Worm (Caenorhabditis elegans) whole organism, L4 larva: Measurements from ENCODE around the gene eol-1.

Experiments
- D1046.2 ChIP-seq: fragments of 200-800 bp; sonication (Bioruptor generic); IDR thresholded peaks from 2 replicates; pipeline ENCODE4 v1.3.6; 2022; ENCODE audit warnings: missing genetic modification characterization, missing compliant biosample characterization
- F26F4.8 ChIP-seq: fragments of 200-800 bp; sonication (Bioruptor generic); conservative IDR thresholded peaks from 2 replicates; pipeline ENCODE4 v1.3.6; 2022; ENCODE audit warnings: missing genetic modification characterization, missing compliant biosample characterization
- F44E2.7 ChIP-seq: fragments of 200-800 bp; sonication (Bioruptor generic); IDR thresholded peaks from 2 replicates; pipeline ENCODE4 v2.1.2; 2022; ENCODE audit warnings: missing genetic modification characterization, missing compliant biosample characterization
- F49E8.2 ChIP-seq: sonication (generic microtip); optimal IDR thresholded peaks from 2 replicates; lab custom pipeline; 2016; ENCODE audit warnings: missing compliant biosample characterization, mild to moderate bottlenecking, missing genetic modification characterization, borderline replicate concordance
- Y105C5A.15 ChIP-seq: fragments of 200-800 bp; sonication (Bioruptor generic); IDR thresholded peaks from 2 replicates; pipeline ENCODE4 v1.3.6; 2022; ENCODE audit warnings: missing genetic modification characterization, missing compliant biosample characterization
- Y48G9A.11 ChIP-seq: fragments of 200-800 bp; sonication (Bioruptor generic); IDR thresholded peaks from 2 replicates; pipeline ENCODE4 v1.3.6; 2022; ENCODE audit warnings: missing genetic modification reagents, missing genetic modification characterization, missing compliant biosample characterization
- Y5F2A.4 ChIP-seq: fragments of 200-800 bp; sonication (Bioruptor generic); optimal IDR thresholded peaks from 2 replicates; lab custom pipeline; 2018; ENCODE audit warnings: mild to moderate bottlenecking, missing genetic modification characterization, missing compliant biosample characterization
- Y75B8A.6 ChIP-seq: fragments of 200-800 bp; sonication (Bioruptor generic); IDR thresholded peaks from 2 replicates; pipeline ENCODE4 v1.3.6; 2022; ENCODE audit warnings: missing genetic modification reagents, missing genetic modification characterization, missing compliant biosample characterization
- ZK546.5 ChIP-seq, 2 experiments: sonication (generic microtip); optimal IDR thresholded peaks; 2 replicates each; lab custom pipeline; 2017; ENCODE audit warnings: missing biosample characterization in 2 of 2, missing genetic modification characterization in 2 of 2
- aha-1 ChIP-seq: fragments of 150-350 bp; peaks from one replicate; lab custom pipeline; 2014; ENCODE audit warnings: missing biosample characterization, missing genetic modification characterization
- aly-2 ChIP-seq: sonication (generic microtip); optimal IDR thresholded peaks from 2 replicates; lab custom pipeline; 2018; ENCODE audit warnings: missing biosample characterization, missing genetic modification characterization
- ceh-20 ChIP-seq: fragments of 200-800 bp; sonication (Bioruptor generic); IDR thresholded peaks from 2 replicates; pipeline ENCODE4 v1.3.6; 2022; ENCODE audit warnings: missing genetic modification reagents, missing genetic modification characterization, missing compliant biosample characterization
- ceh-32 ChIP-seq: sonication (generic microtip); optimal IDR thresholded peaks from 2 replicates; lab custom pipeline; 2016; ENCODE audit warnings: mild to moderate bottlenecking, missing genetic modification characterization, missing compliant biosample characterization; ENCODE audit not compliant: poor library complexity
- daf-16 ChIP-seq, 3 experiments: sonication (generic microtip); optimal IDR thresholded peaks; 2 replicates each; lab custom pipeline; 2016 to 2017; ENCODE audit warnings: missing genetic modification characterization in 3 of 3, missing genetic modification reagents in 3 of 3, mild to moderate bottlenecking in 2 of 3, missing compliant biosample characterization in 2 of 3, missing biosample characterization in 1 of 3, moderate library complexity in 1 of 3
- daf-19 ChIP-seq: fragments of 200-800 bp; sonication (Bioruptor generic); conservative IDR thresholded peaks from 2 replicates; pipeline ENCODE4 v1.3.6; 2022; ENCODE audit warnings: missing genetic modification characterization, missing compliant biosample characterization
- dve-1 ChIP-seq: sonication (generic microtip); optimal IDR thresholded peaks from 2 replicates; lab custom pipeline; 2017; ENCODE audit warnings: antibody characterized with exemption, mild to moderate bottlenecking, missing genetic modification characterization, missing compliant biosample characterization; ENCODE audit not compliant: insufficient read depth
- egl-43 ChIP-seq: fragments of 200-800 bp; sonication (Bioruptor generic); IDR thresholded peaks from 2 replicates; pipeline ENCODE4 v1.3.6; 2022; ENCODE audit warnings: missing genetic modification reagents, missing genetic modification characterization, missing compliant biosample characterization
- fos-1 ChIP-seq: fragments of 150-350 bp; optimal IDR thresholded peaks from 2 replicates; lab custom pipeline; 2014; ENCODE audit warnings: missing biosample characterization, missing genetic modification characterization
- hlh-11 ChIP-seq: fragments of 200-800 bp; sonication (Bioruptor generic); optimal IDR thresholded peaks from 2 replicates; lab custom pipeline; 2018; ENCODE audit warnings: mild to moderate bottlenecking, missing genetic modification characterization, missing compliant biosample characterization
- hlh-30 ChIP-seq: sonication (generic microtip); optimal IDR thresholded peaks from 2 replicates; lab custom pipeline; 2017; ENCODE audit warnings: antibody characterized with exemption, mild to moderate bottlenecking, missing genetic modification characterization, missing compliant biosample characterization; ENCODE audit not compliant: insufficient read depth
- hmg-1.1 ChIP-seq: fragments of 200-800 bp; sonication (Bioruptor generic); IDR thresholded peaks from 2 replicates; pipeline ENCODE4 v1.3.6; 2022; ENCODE audit warnings: missing genetic modification reagents, missing genetic modification characterization, missing compliant biosample characterization
- jun-1 ChIP-seq: fragments of 150-350 bp; optimal IDR thresholded peaks from 2 replicates; lab custom pipeline; 2014; ENCODE audit warnings: missing biosample characterization, missing genetic modification reagents, missing genetic modification characterization
- lim-7 ChIP-seq: fragments of 200-800 bp; sonication (Bioruptor generic); IDR thresholded peaks from 2 replicates; pipeline ENCODE4 v1.3.6; 2022; ENCODE audit warnings: missing genetic modification characterization, missing compliant biosample characterization
- lin-13 ChIP-seq: fragments of 150-350 bp; optimal IDR thresholded peaks from 2 replicates; lab custom pipeline; 2014; ENCODE audit warnings: missing biosample characterization, missing genetic modification reagents, missing genetic modification characterization
- lin-15B ChIP-seq: fragments of 150-350 bp; sonication (generic microtip); optimal IDR thresholded peaks from 3 replicates; lab custom pipeline; 2014; ENCODE audit warnings: missing biosample characterization, missing genetic modification characterization
- lin-29 ChIP-seq: fragments of 200-800 bp; sonication (Bioruptor generic); IDR thresholded peaks from 2 replicates; pipeline ENCODE4 v1.3.6; 2022; ENCODE audit warnings: missing genetic modification reagents, missing genetic modification characterization, missing compliant biosample characterization
- lin-39 ChIP-seq: fragments of 150-350 bp; optimal IDR thresholded peaks from 2 replicates; lab custom pipeline; 2014; ENCODE audit warnings: missing biosample characterization, missing genetic modification reagents, missing genetic modification characterization
- lir-3 ChIP-seq: sonication (generic microtip); optimal IDR thresholded peaks from 2 replicates; lab custom pipeline; 2016; ENCODE audit warnings: mild to moderate bottlenecking, missing genetic modification characterization, missing compliant biosample characterization
- mdl-1 ChIP-seq, 2 experiments: fragments of 150-350 bp in 1 of 2; sonication (generic microtip) in 1 of 2; optimal IDR thresholded peaks; 2 replicates each; lab custom pipeline; 2014 to 2017; ENCODE audit warnings: missing biosample characterization in 2 of 2, missing genetic modification characterization in 2 of 2
- mes-2 ChIP-seq: sonication (generic microtip); optimal IDR thresholded peaks from 2 replicates; lab custom pipeline; 2016; ENCODE audit warnings: missing genotype, mild to moderate bottlenecking, missing genetic modification characterization, missing compliant biosample characterization; ENCODE audit not compliant: poor library complexity, severe bottlenecking
- mxl-2 ChIP-seq: fragments of 200-800 bp; sonication (Bioruptor generic); conservative IDR thresholded peaks from 2 replicates; pipeline ENCODE4 v1.3.6; 2022; ENCODE audit warnings: missing genetic modification reagents, missing genetic modification characterization, missing compliant biosample characterization
- nhr-10 ChIP-seq: fragments of 150-350 bp; optimal IDR thresholded peaks from 2 replicates; lab custom pipeline; 2014; ENCODE audit warnings: missing biosample characterization, missing genetic modification characterization
- nhr-102 ChIP-seq: sonication (generic microtip); optimal IDR thresholded peaks from 2 replicates; lab custom pipeline; 2016; ENCODE audit warnings: mild to moderate bottlenecking, missing genetic modification characterization, moderate library complexity, missing compliant biosample characterization
- nhr-111 ChIP-seq: fragments of 200-800 bp; sonication (Bioruptor generic); optimal IDR thresholded peaks from 2 replicates; lab custom pipeline; 2018; ENCODE audit warnings: mild to moderate bottlenecking, missing genetic modification characterization, missing compliant biosample characterization
- nhr-25 ChIP-seq: sonication (generic microtip); optimal IDR thresholded peaks from 2 replicates; lab custom pipeline; 2017; ENCODE audit warnings: missing genetic modification characterization, mild to moderate bottlenecking, missing compliant biosample characterization, antibody characterized with exemption, moderate library complexity, borderline replicate concordance; ENCODE audit not compliant: insufficient read depth
- nhr-28 ChIP-seq: fragments of 150-350 bp; optimal IDR thresholded peaks from 2 replicates; lab custom pipeline; 2014; ENCODE audit warnings: missing biosample characterization, missing genetic modification characterization
- nhr-41 ChIP-seq: fragments of 200-800 bp; sonication (Bioruptor generic); IDR thresholded peaks from 2 replicates; pipeline ENCODE4 v1.3.6; 2022; ENCODE audit warnings: missing genetic modification reagents, missing genetic modification characterization, missing compliant biosample characterization
- nhr-76 ChIP-seq: fragments of 150-350 bp; optimal IDR thresholded peaks from 2 replicates; lab custom pipeline; 2014; ENCODE audit warnings: missing biosample characterization, missing genetic modification characterization
- nhr-77 ChIP-seq: fragments of 150-350 bp; optimal IDR thresholded peaks from 2 replicates; lab custom pipeline; 2014; ENCODE audit warnings: missing biosample characterization, missing genetic modification characterization
- pqm-1 ChIP-seq: sonication (generic microtip); optimal IDR thresholded peaks from 2 replicates; lab custom pipeline; 2017; ENCODE audit warnings: missing biosample characterization, missing genetic modification characterization
- set-16 ChIP-seq: fragments of 200-800 bp; sonication (Bioruptor generic); IDR thresholded peaks from 2 replicates; pipeline ENCODE4 v1.3.6; 2022; ENCODE audit warnings: missing genetic modification reagents, missing genetic modification characterization, missing compliant biosample characterization
- skn-1 ChIP-seq: fragments of 150-350 bp; optimal IDR thresholded peaks from 2 replicates; lab custom pipeline; 2014; ENCODE audit warnings: missing biosample characterization, missing genetic modification characterization
- spr-1 ChIP-seq: sonication (generic microtip); optimal IDR thresholded peaks from 2 replicates; lab custom pipeline; 2016; ENCODE audit warnings: mild to moderate bottlenecking, missing genetic modification characterization, missing compliant biosample characterization
- spr-3 ChIP-seq: fragments of 200-800 bp; sonication (Bioruptor generic); optimal IDR thresholded peaks from 2 replicates; lab custom pipeline; 2018; ENCODE audit warnings: mild to moderate bottlenecking, missing genetic modification characterization, missing compliant biosample characterization
- tag-97 ChIP-seq: fragments of 200-800 bp; sonication (Bioruptor generic); IDR thresholded peaks from 2 replicates; pipeline ENCODE4 v1.3.6; 2022; ENCODE audit warnings: missing genetic modification characterization, missing compliant biosample characterization
- unc-39 ChIP-seq: sonication (generic microtip); optimal IDR thresholded peaks from 2 replicates; lab custom pipeline; 2017; ENCODE audit warnings: missing biosample characterization, missing genetic modification characterization
- unc-62 ChIP-seq, 3 experiments: fragments of 150-350 bp in 1 of 3; sonication (generic microtip); optimal IDR thresholded peaks in 2 of 3; peaks in 1 of 3; 1 replicate in 1 of 3; 2 replicates in 2 of 3; lab custom pipeline; 2014 to 2017; ENCODE audit warnings: missing biosample characterization in 3 of 3, missing genetic modification characterization in 3 of 3, missing genetic modification reagents in 3 of 3, missing genotype in 1 of 3
- zfp-2 ChIP-seq: sonication (generic microtip); optimal IDR thresholded peaks from 2 replicates; lab custom pipeline; 2016; ENCODE audit warnings: mild to moderate bottlenecking, missing genetic modification characterization, missing compliant biosample characterization
- zfp-3 ChIP-seq: fragments of 200-800 bp; sonication (Bioruptor generic); conservative IDR thresholded peaks from 2 replicates; pipeline ENCODE4 v1.3.6; 2022; ENCODE audit warnings: missing genetic modification reagents, missing genetic modification characterization, missing compliant biosample characterization
- ztf-11 ChIP-seq: fragments of 150-350 bp; optimal IDR thresholded peaks from 2 replicates; lab custom pipeline; 2014; ENCODE audit warnings: missing biosample characterization, missing genetic modification characterization

eol-1 gene

ce11 chrV:14012002-14012554 is 31.4 kb upstream of the eol-1 start, which contains the start of the genes ddx-17 and aip-1 (continued):
- TF ChIP-seq daf-16 (GFP tag; optimal IDR thresholded peaks at IDR 0.05; lab: Kevin White, UChicago), result no peak
- peak; percentile 4 for TF ChIP-seq daf-16 (tag; optimal IDR thresholded peaks at IDR 0.05; lab: Kevin White, UChicago)
- TF ChIP-seq tag-97 (GFP tag; lab: Robert Waterston, UW), result no peak
- TF ChIP-seq nhr-10 (tag; lab: Kevin White, UChicago), result no peak
- no peak for TF ChIP-seq F44E2.7 (GFP tag; lab: Robert Waterston, UW)
- no peak for TF ChIP-seq fos-1 (tag; lab: Kevin White, UChicago)
- TF ChIP-seq aha-1 (tag; lab: Kevin White, UChicago), result peak; percentile 94
- TF ChIP-seq ztf-11 (tag; lab: Kevin White, UChicago), result no peak
- no peak for TF ChIP-seq D1046.2 (GFP tag; lab: Robert Waterston, UW)
- no peak for TF ChIP-seq ZK546.5 (tag; optimal IDR thresholded peaks at IDR 0.05; lab: Kevin White, UChicago)
- peak; percentile 44 for TF ChIP-seq nhr-25 (tag; lab: Kevin White, UChicago)
- no peak for TF ChIP-seq set-16 (GFP tag; lab: Robert Waterston, UW)
- no peak for TF ChIP-seq egl-43 (GFP tag; lab: Robert Waterston, UW)
- no peak for TF ChIP-seq Y5F2A.4
- no peak for TF ChIP-seq aly-2
- TF ChIP-seq Y105C5A.15, result no peak
- TF ChIP-seq hmg-1.1 (GFP tag; lab: Robert Waterston, UW), result peak; percentile 58
- no peak for TF ChIP-seq zfp-3 (GFP tag; lab: Robert Waterston, UW)
- TF ChIP-seq skn-1 (tag; lab: Kevin White, UChicago), result no peak
- TF ChIP-seq F49E8.2 (tag; lab: Kevin White, UChicago), result no peak
- peak; percentile 74 for TF ChIP-seq lin-13
- no peak for TF ChIP-seq lir-3 (tag; lab: Kevin White, UChicago)
- no peak for TF ChIP-seq pqm-1
- no peak for TF ChIP-seq spr-1 (tag; lab: Kevin White, UChicago)
- TF ChIP-seq daf-19 (GFP tag; lab: Robert Waterston, UW), result no peak
- peak in 1 of 2 experiments; percentile 60 for TF ChIP-seq mdl-1 (tag; optimal IDR thresholded peaks at IDR 0.05; lab: Kevin White, UChicago)
- TF ChIP-seq mxl-2 (GFP tag; lab: Robert Waterston, UW), result no peak
- no peak for TF ChIP-seq jun-1 (tag; lab: Kevin White, UChicago)
- peak; percentile 48 for TF ChIP-seq nhr-77 (tag; lab: Kevin White, UChicago)
- no peak for TF ChIP-seq zfp-2 (tag; lab: Kevin White, UChicago)
- no peak for TF ChIP-seq spr-3 (GFP tag; lab: Kevin White, UChicago)
- no peak for TF ChIP-seq Y75B8A.6
- TF ChIP-seq ceh-32, result no peak
- TF ChIP-seq nhr-41 (GFP tag; lab: Robert Waterston, UW), result no peak
- TF ChIP-seq hlh-30 (tag; lab: Kevin White, UChicago), result peak; percentile 96
- TF ChIP-seq nhr-111 (GFP tag; lab: Kevin White, UChicago), result no peak
- TF ChIP-seq unc-39 (tag; lab: Kevin White, UChicago), result no peak
- no peak for TF ChIP-seq lin-39 (tag; lab: Kevin White, UChicago)
- peak; percentile 85 for TF ChIP-seq dve-1
- no peak for TF ChIP-seq lim-7 (GFP tag; lab: Robert Waterston, UW)
- TF ChIP-seq F26F4.8 (GFP tag; lab: Robert Waterston, UW), result no peak
- peak; percentile 63 for TF ChIP-seq nhr-28 (tag; lab: Kevin White, UChicago)
- no peak for TF ChIP-seq lin-15B
- no peak for TF ChIP-seq lin-29 (GFP tag; lab: Robert Waterston, UW)
- TF ChIP-seq ceh-20 (GFP tag; lab: Robert Waterston, UW), result peak; percentile 46; the same call in 1 of the 2 replicates
- no peak for TF ChIP-seq Y48G9A.11 (GFP tag; lab: Robert Waterston, UW)
- peak; percentile 72 for TF ChIP-seq mes-2 (tag; lab: Kevin White, UChicago)
- no peak for TF ChIP-seq unc-62 (GFP tag; optimal IDR thresholded peaks at IDR 0.05 in 1 of 2; lab: Kevin White, UChicago)
- TF ChIP-seq unc-62 (tag; optimal IDR thresholded peaks at IDR 0.05; lab: Kevin White, UChicago), result no peak
- peak; percentile 98 for TF ChIP-seq hlh-11 (tag; lab: Kevin White, UChicago)
- no peak for TF ChIP-seq nhr-76 (tag; lab: Kevin White, UChicago)
- peak; percentile 44 for TF ChIP-seq nhr-102 (tag; lab: Kevin White, UChicago)
